Fruit fly (Drosophila melanogaster): ENCODE measurements around the gene CG15545.

Gene CG15545

DNA sequence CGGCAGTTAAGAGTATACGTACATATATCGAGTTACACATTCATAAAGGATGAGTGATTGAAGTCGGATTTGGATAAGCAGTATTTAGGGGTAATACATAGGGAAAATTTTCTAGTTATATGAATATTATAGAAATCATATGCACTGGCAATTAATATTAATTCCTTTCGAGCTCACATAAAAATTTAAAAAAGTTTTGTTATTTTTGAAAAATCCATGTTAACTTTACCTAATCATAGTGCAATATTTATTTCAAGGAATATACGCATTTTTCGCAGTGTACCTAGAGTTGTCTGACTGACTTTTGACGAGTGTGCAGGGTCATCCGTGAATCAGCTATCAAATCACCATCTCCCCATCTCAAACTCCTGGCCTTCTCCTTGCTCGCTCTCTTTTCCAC, 7.7 kb downstream of the CG15545 start (continued):
- TF ChIP-seq Meics (GFP tag; optimal IDR thresholded peaks at IDR 0.05): no peak
- TF ChIP-seq ken (GFP tag; IDR thresholded peaks at IDR 0.05): no peak
- no peak for TF ChIP-seq CG17328 (GFP tag; IDR thresholded peaks at IDR 0.05)
- no peak for TF ChIP-seq CG12299 (tag; optimal IDR thresholded peaks at IDR 0.05)
- no peak for TF ChIP-seq Lim3 (GFP tag; IDR thresholded peaks at IDR 0.05)
- no peak for TF ChIP-seq dimm (GFP tag; IDR thresholded peaks at IDR 0.05)
- peak; percentile 47 for TF ChIP-seq gem (tag; optimal IDR thresholded peaks at IDR 0.05)
- TF ChIP-seq CG11723 (GFP tag; optimal IDR thresholded peaks at IDR 0.05): no peak
- no peak for TF ChIP-seq Xbp1 (GFP tag; optimal IDR thresholded peaks at IDR 0.05)
- TF ChIP-seq bsh (GFP tag; optimal IDR thresholded peaks at IDR 0.05): peak in 1 of 2 experiments; percentile 28
- TF ChIP-seq fd3F (GFP tag; optimal IDR thresholded peaks at IDR 0.05): no peak
- TF ChIP-seq sens (GFP tag): peak; percentile 75
- TF ChIP-seq ssp (GFP tag; IDR thresholded peaks at IDR 0.05): no peak
- peak; percentile 5; the same call in 1 of the 3 replicates for TF ChIP-seq row (GFP tag; IDR thresholded peaks at IDR 0.05)
- no peak for TF ChIP-seq Hmx (GFP tag; optimal IDR thresholded peaks at IDR 0.05)
- TF ChIP-seq ranshi (GFP tag; IDR thresholded peaks at IDR 0.05): no peak
- TF ChIP-seq CG18262 (tag; optimal IDR thresholded peaks at IDR 0.05): no peak
- peak; percentile 11 for TF ChIP-seq Oli (tag; optimal IDR thresholded peaks at IDR 0.05)
- no peak for TF ChIP-seq CG10274 (GFP tag; optimal IDR thresholded peaks at IDR 0.05)
- no peak for TF ChIP-seq pzg (GFP tag; optimal IDR thresholded peaks at IDR 0.05)
- no peak for TF ChIP-seq grn (GFP tag; optimal IDR thresholded peaks at IDR 0.05)
- TF ChIP-seq CG15514 (GFP tag; optimal IDR thresholded peaks at IDR 0.05): no peak
- no peak for TF ChIP-seq abd-A (tag; optimal IDR thresholded peaks at IDR 0.05)
- TF ChIP-seq CG10321 (GFP tag; IDR thresholded peaks at IDR 0.05): no peak
- TF ChIP-seq pita (GFP tag; optimal IDR thresholded peaks at IDR 0.05): no peak
- no peak for TF ChIP-seq dati (GFP tag; IDR thresholded peaks at IDR 0.05)
- no peak for TF ChIP-seq dm (GFP tag; optimal IDR thresholded peaks at IDR 0.05)
- TF ChIP-seq CG9437 (GFP tag; optimal IDR thresholded peaks at IDR 0.05): no peak
- peak in 1 of 3 experiments; percentile 26 for TF ChIP-seq lola (GFP tag; optimal IDR thresholded peaks at IDR 0.05)
- no peak for TF ChIP-seq CG10147 (GFP tag; optimal IDR thresholded peaks at IDR 0.05)
- TF ChIP-seq CG15011 (GFP tag; optimal IDR thresholded peaks at IDR 0.05): no peak
- TF ChIP-seq CG31224 (GFP tag; IDR thresholded peaks at IDR 0.05): no peak
- TF ChIP-seq ttk (GFP tag; IDR thresholded peaks at IDR 0.05): no peak
- no peak for TF ChIP-seq CG32767 (GFP tag; IDR thresholded peaks at IDR 0.05)
- peak; percentile 1 for TF ChIP-seq CG11504 (tag; optimal IDR thresholded peaks at IDR 0.05)
- TF ChIP-seq ac (GFP tag; optimal IDR thresholded peaks at IDR 0.05): no peak

DNA sequence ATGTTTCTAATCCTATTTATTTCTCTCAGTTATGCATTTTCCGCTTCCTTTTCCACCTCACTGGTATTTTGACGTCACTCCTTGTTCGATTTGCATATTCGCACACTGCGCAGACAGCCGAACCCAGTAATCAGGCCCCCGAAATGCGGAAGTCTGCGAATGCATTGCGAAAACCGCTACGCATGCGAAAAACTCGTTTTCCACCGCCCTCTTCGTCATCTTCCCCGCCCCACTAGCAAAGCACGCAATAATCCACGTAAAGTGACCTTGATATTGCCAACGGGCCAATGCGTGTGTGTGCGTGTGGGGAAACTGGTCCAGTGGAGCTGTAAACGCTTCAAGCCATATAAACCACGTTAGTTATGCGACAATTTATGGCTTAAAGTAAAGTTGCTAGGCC, 8.2 kb downstream of the CG15545 start:
- no peak for TF ChIP-seq luna (GFP tag; optimal IDR thresholded peaks at IDR 0.05)
- 0 out of 4 replicates have a peak, but pooled peaks have one; percentile 36 for TF ChIP-seq chinmo (GFP tag; IDR thresholded peaks at IDR 0.05; ENCODE audit: partially characterized antibody)

DNA sequence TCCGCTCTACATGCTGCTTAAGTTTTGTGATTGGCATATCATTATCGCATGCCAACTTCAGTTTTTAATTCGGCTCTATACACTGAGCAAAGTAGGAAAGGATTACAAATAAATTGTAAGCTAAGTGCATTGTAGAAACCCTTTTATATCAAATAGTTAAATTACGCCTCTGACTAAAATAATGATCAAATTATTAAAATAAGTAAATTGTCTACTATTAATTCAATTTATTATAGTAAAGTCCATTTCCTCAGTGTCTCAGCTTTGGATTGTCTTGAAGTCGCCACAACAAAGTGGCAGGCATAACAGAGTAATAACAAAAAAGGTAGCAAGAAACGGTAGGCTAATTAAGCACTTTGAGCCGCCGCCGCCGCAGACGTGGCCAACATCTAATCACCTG, 9.7 kb downstream of the CG15545 start:
- no peak for TF ChIP-seq dan (GFP tag; IDR thresholded peaks at IDR 0.05)
- no peak for TF ChIP-seq CG18764 (GFP tag; optimal IDR thresholded peaks at IDR 0.05)
- TF ChIP-seq CG11696 (GFP tag; IDR thresholded peaks at IDR 0.05): no peak
- TF ChIP-seq CG3281 (GFP tag; optimal IDR thresholded peaks at IDR 0.05): no peak
- no peak for TF ChIP-seq CG7372 (GFP tag; IDR thresholded peaks at IDR 0.05)
- no peak for TF ChIP-seq CG10209 (GFP tag; optimal IDR thresholded peaks at IDR 0.05)
- no peak for TF ChIP-seq CG12744 (GFP tag; optimal IDR thresholded peaks at IDR 0.05)
- no peak for TF ChIP-seq pzg (GFP tag; optimal IDR thresholded peaks at IDR 0.05)
- peak; percentile 46 for TF ChIP-seq dmrt11E (tag; optimal IDR thresholded peaks at IDR 0.05)
- no peak for TF ChIP-seq CG33213 (GFP tag; optimal IDR thresholded peaks at IDR 0.05)
- TF ChIP-seq wdn (GFP tag; IDR thresholded peaks at IDR 0.05): no peak
- TF ChIP-seq p53 (GFP tag; optimal IDR thresholded peaks at IDR 0.05): no peak
- peak; percentile 23 for TF ChIP-seq CoRest (tag; optimal IDR thresholded peaks at IDR 0.05)
- no peak for TF ChIP-seq tap (tag; optimal IDR thresholded peaks at IDR 0.05)
- TF ChIP-seq zen (tag; optimal IDR thresholded peaks at IDR 0.05): no peak
